Worm (Caenorhabditis elegans) whole organism, L2 larva: ENCODE data around the gene W05H9.2.
A peak's percentile ranks its signal among the peaks of the same experiment; 100 is the strongest.

ENCODE experiments used
- C34F6.9 ChIP-seq: fragments of 150-350 bp; optimal IDR thresholded peaks from 2 replicates; lab custom pipeline; 2014; ENCODE audit warnings: missing biosample characterization, missing genetic modification characterization
- R02D3.7 ChIP-seq: fragments of 150-350 bp; optimal IDR thresholded peaks from 2 replicates; lab custom pipeline; 2014; ENCODE audit warnings: missing biosample characterization, missing genetic modification characterization
- Y55F3AM.14 ChIP-seq: fragments of 200-800 bp; sonication (Bioruptor generic); optimal IDR thresholded peaks from 2 replicates; lab custom pipeline; 2018; ENCODE audit warnings: mild to moderate bottlenecking, missing genetic modification characterization, missing compliant biosample characterization
- ZK546.5 ChIP-seq: sonication (generic microtip); optimal IDR thresholded peaks from 2 replicates; lab custom pipeline; 2017; ENCODE audit warnings: missing biosample characterization, missing genetic modification characterization
- alr-1 ChIP-seq: fragments of 150-350 bp; optimal IDR thresholded peaks from 2 replicates; lab custom pipeline; 2014; ENCODE audit warnings: missing biosample characterization, missing genetic modification characterization
- aly-2 ChIP-seq: fragments of 150-350 bp; optimal IDR thresholded peaks from 2 replicates; lab custom pipeline; 2014; ENCODE audit warnings: missing biosample characterization, missing genetic modification characterization
- ama-1 ChIP-seq: fragments of 150-350 bp; optimal IDR thresholded peaks from 2 replicates; lab custom pipeline; 2018; ENCODE audit warnings: inconsistent platforms
- blmp-1 ChIP-seq: sonication (generic microtip); optimal IDR thresholded peaks from 2 replicates; lab custom pipeline; 2017; ENCODE audit warnings: missing genetic modification characterization, mild to moderate bottlenecking, missing compliant biosample characterization, antibody characterized with exemption, moderate library complexity; ENCODE audit not compliant: insufficient read depth
- ceh-16 ChIP-seq: fragments of 150-350 bp; optimal IDR thresholded peaks from 2 replicates; lab custom pipeline; 2014; ENCODE audit warnings: missing biosample characterization, missing genetic modification characterization
- ceh-82 ChIP-seq: fragments of 150-350 bp; optimal IDR thresholded peaks from 2 replicates; lab custom pipeline; 2014; ENCODE audit warnings: missing biosample characterization, missing genetic modification characterization
- crh-2 ChIP-seq: sonication (generic microtip); optimal IDR thresholded peaks from 2 replicates; lab custom pipeline; 2017; ENCODE audit warnings: missing biosample characterization, missing genetic modification characterization
- dmd-4 ChIP-seq: sonication (generic microtip); optimal IDR thresholded peaks from 2 replicates; lab custom pipeline; 2017; ENCODE audit warnings: missing biosample characterization, missing genetic modification characterization
- egl-27 ChIP-seq: sonication (generic microtip); optimal IDR thresholded peaks from 3 replicates; lab custom pipeline; 2017; ENCODE audit warnings: missing biosample characterization, missing genetic modification reagents, missing genetic modification characterization
- elt-1 ChIP-seq: fragments of 150-350 bp; optimal IDR thresholded peaks from 2 replicates; lab custom pipeline; 2014; ENCODE audit warnings: missing biosample characterization, missing genetic modification characterization
- elt-3 ChIP-seq: sonication (generic microtip); optimal IDR thresholded peaks from 2 replicates; lab custom pipeline; 2017; ENCODE audit warnings: missing biosample characterization, missing genetic modification characterization
- fos-1 ChIP-seq: fragments of 150-350 bp; optimal IDR thresholded peaks from 2 replicates; lab custom pipeline; 2014; ENCODE audit warnings: missing biosample characterization, missing genetic modification characterization
- gmeb-1 ChIP-seq: fragments of 150-350 bp; optimal IDR thresholded peaks from 2 replicates; lab custom pipeline; 2014; ENCODE audit warnings: missing biosample characterization, missing genetic modification characterization
- lin-11 ChIP-seq: fragments of 150-350 bp; sonication (generic microtip); optimal IDR thresholded peaks from 2 replicates; lab custom pipeline; 2014; ENCODE audit warnings: missing biosample characterization, missing genetic modification characterization, inconsistent platforms, mixed read lengths
- lin-13 ChIP-seq: fragments of 150-350 bp; optimal IDR thresholded peaks from 2 replicates; lab custom pipeline; 2014; ENCODE audit warnings: missing biosample characterization, missing genetic modification reagents, missing genetic modification characterization
- lin-39 ChIP-seq: fragments of 150-350 bp; optimal IDR thresholded peaks from 2 replicates; lab custom pipeline; 2014; ENCODE audit warnings: missing biosample characterization, missing genetic modification reagents, missing genetic modification characterization
- lsy-2 ChIP-seq, 2 experiments: fragments of 150-350 bp in 1 of 2; sonication (generic microtip) in 1 of 2; optimal IDR thresholded peaks; 2 replicates each; lab custom pipeline; 2014 to 2017; ENCODE audit warnings: missing biosample characterization in 2 of 2, missing genetic modification characterization in 2 of 2
- mbf-1 ChIP-seq: sonication (generic microtip); optimal IDR thresholded peaks from 2 replicates; lab custom pipeline; 2017; ENCODE audit warnings: missing biosample characterization, missing genetic modification characterization
- mdl-1 ChIP-seq, 2 experiments: fragments of 150-350 bp in 1 of 2; sonication (generic microtip) in 1 of 2; optimal IDR thresholded peaks; 2 replicates each; lab custom pipeline; 2017; ENCODE audit warnings: missing biosample characterization in 2 of 2, missing genetic modification characterization in 2 of 2
- nhr-10 ChIP-seq: sonication (generic microtip); optimal IDR thresholded peaks from 2 replicates; lab custom pipeline; 2017; ENCODE audit warnings: missing biosample characterization, missing genetic modification characterization
- nhr-11 ChIP-seq: fragments of 150-350 bp; optimal IDR thresholded peaks from 2 replicates; lab custom pipeline; 2014; ENCODE audit warnings: missing biosample characterization, missing genetic modification characterization
- nhr-12 ChIP-seq: fragments of 150-350 bp; optimal IDR thresholded peaks from 2 replicates; lab custom pipeline; 2014; ENCODE audit warnings: missing biosample characterization, missing genetic modification characterization
- nhr-129 ChIP-seq: fragments of 150-350 bp; optimal IDR thresholded peaks from 2 replicates; lab custom pipeline; 2014; ENCODE audit warnings: missing biosample characterization, missing genetic modification characterization
- nhr-21 ChIP-seq: fragments of 150-350 bp; optimal IDR thresholded peaks from 2 replicates; lab custom pipeline; 2014; ENCODE audit warnings: missing biosample characterization, missing genetic modification characterization
- nhr-23 ChIP-seq: fragments of 150-350 bp; optimal IDR thresholded peaks from 2 replicates; lab custom pipeline; 2014; ENCODE audit warnings: missing biosample characterization, missing genetic modification reagents, missing genetic modification characterization
- nhr-237 ChIP-seq: fragments of 150-350 bp; optimal IDR thresholded peaks from 2 replicates; lab custom pipeline; 2014; ENCODE audit warnings: missing biosample characterization, missing genetic modification characterization
- nhr-25 ChIP-seq: fragments of 150-350 bp; sonication (generic microtip); optimal IDR thresholded peaks from 3 replicates; lab custom pipeline; 2014; ENCODE audit warnings: missing biosample characterization, missing genetic modification characterization
- nhr-6 ChIP-seq: fragments of 150-350 bp; optimal IDR thresholded peaks from 2 replicates; lab custom pipeline; 2014; ENCODE audit warnings: missing biosample characterization, missing genetic modification characterization
- nhr-77 ChIP-seq: fragments of 150-350 bp; optimal IDR thresholded peaks from 2 replicates; lab custom pipeline; 2014; ENCODE audit warnings: missing biosample characterization, missing genetic modification characterization
- sem-4 ChIP-seq: fragments of 150-350 bp; optimal IDR thresholded peaks from 2 replicates; lab custom pipeline; 2014; ENCODE audit warnings: missing biosample characterization, missing genetic modification reagents, missing genetic modification characterization
- skn-1 ChIP-seq: sonication (generic microtip); optimal IDR thresholded peaks from 2 replicates; lab custom pipeline; 2017; ENCODE audit warnings: missing biosample characterization, missing genetic modification characterization
- sma-3 ChIP-seq: sonication (generic microtip); optimal IDR thresholded peaks from 2 replicates; lab custom pipeline; 2016; ENCODE audit warnings: missing genetic modification reagents, missing genetic modification characterization, missing compliant biosample characterization
- sma-9 ChIP-seq, 2 experiments: fragments of 150-350 bp in 1 of 2; sonication (generic microtip) in 1 of 2; optimal IDR thresholded peaks; 2 replicates each; lab custom pipeline; 2014 to 2016; ENCODE audit warnings: missing genetic modification characterization in 2 of 2, mild to moderate bottlenecking in 1 of 2, missing biosample characterization in 1 of 2, missing compliant biosample characterization in 1 of 2, missing genetic modification reagents in 1 of 2, moderate library complexity in 1 of 2
- snpc-4 ChIP-seq: fragments of 150-350 bp; optimal IDR thresholded peaks from 2 replicates; lab custom pipeline; 2014; ENCODE audit warnings: missing biosample characterization, missing genetic modification characterization
- unc-39 ChIP-seq: fragments of 150-350 bp; optimal IDR thresholded peaks from 2 replicates; lab custom pipeline; 2014; ENCODE audit warnings: missing biosample characterization, missing genetic modification characterization
- unc-55 ChIP-seq: fragments of 150-350 bp; sonication (generic microtip); optimal IDR thresholded peaks from 3 replicates; lab custom pipeline; 2014; ENCODE audit warnings: missing biosample characterization, missing genetic modification reagents, missing genetic modification characterization
- zag-1 ChIP-seq: fragments of 150-350 bp; optimal IDR thresholded peaks from 2 replicates; lab custom pipeline; 2014; ENCODE audit warnings: missing biosample characterization, missing genetic modification characterization
- ztf-1 ChIP-seq: fragments of 200-800 bp; sonication (Bioruptor generic); conservative IDR thresholded peaks from 2 replicates; pipeline ENCODE4 v1.3.6; 2022; ENCODE audit warnings: missing genetic modification characterization, missing compliant biosample characterization
- ztf-4 ChIP-seq: fragments of 150-350 bp; optimal IDR thresholded peaks from 2 replicates; lab custom pipeline; 2014; ENCODE audit warnings: missing biosample characterization, missing genetic modification characterization

Gene W05H9.2

ce11 chrX:6277252-6277651, 10.4 kb downstream of the W05H9.2 start:
- no peak for TF ChIP-seq ztf-1 (GFP tag; lab: Robert Waterston, UW)
- peak; percentile 62 for TF ChIP-seq sma-9 (GFP tag; optimal IDR thresholded peaks at IDR 0.05; lab: Kevin White, UChicago)
- no peak for TF ChIP-seq sma-9 (tag; optimal IDR thresholded peaks at IDR 0.05; lab: Kevin White, UChicago)
- no peak for TF ChIP-seq alr-1 (tag; lab: Kevin White, UChicago)
- no peak for TF ChIP-seq R02D3.7 (tag; lab: Kevin White, UChicago)
- peak; percentile 70 for TF ChIP-seq nhr-25
- TF ChIP-seq ztf-4 (tag; lab: Kevin White, UChicago): no peak
- TF ChIP-seq crh-2 (tag; lab: Kevin White, UChicago): peak; percentile 31
- peak; percentile 1 for TF ChIP-seq sma-3 (GFP tag; lab: Kevin White, UChicago)
- no peak for TF ChIP-seq aly-2 (tag; lab: Kevin White, UChicago)
- TF ChIP-seq ceh-16 (tag; lab: Kevin White, UChicago): peak; percentile 83
- no peak for TF ChIP-seq nhr-129 (tag; lab: Kevin White, UChicago)
- peak; percentile 24 for TF ChIP-seq elt-1 (tag; lab: Kevin White, UChicago)
- no peak for TF ChIP-seq nhr-237 (tag; lab: Kevin White, UChicago)

- TF ChIP-seq nhr-6 (tag; lab: Kevin White, UChicago): no peak
- TF ChIP-seq nhr-25: peak; percentile 52
- TF ChIP-seq, all 48 proteins: peak for 1
Measured at ce11 chrX:6278296-6278695, 11.5 kb downstream of the W05H9.2 start.

- TF ChIP-seq sma-9 (GFP tag; optimal IDR thresholded peaks at IDR 0.05; lab: Kevin White, UChicago) (peak; percentile 38), sma-9 (tag; optimal IDR thresholded peaks at IDR 0.05; lab: Kevin White, UChicago) (no peak), blmp-1 (tag; lab: Kevin White, UChicago) (peak; percentile 30), ztf-1 (GFP tag; lab: Robert Waterston, UW) (no peak), nhr-11 (tag; lab: Kevin White, UChicago) (no peak), elt-3 (tag; lab: Kevin White, UChicago) (no peak), sma-3 (GFP tag; lab: Kevin White, UChicago) (peak; percentile 59), ama-1 (lab: Kevin White, UChicago) (peak; percentile 94), nhr-25 (peak; percentile 60), crh-2 (tag; lab: Kevin White, UChicago) (peak; percentile 16), mdl-1 (tag; optimal IDR thresholded peaks at IDR 0.05; lab: Kevin White, UChicago) (no peak), lin-13 (GFP tag; lab: Kevin White, UChicago) (peak; percentile 17)
Measured at ce11 chrX:6279625-6280024, 12.8 kb downstream of the W05H9.2 start, which contains the start of gene col-166. Gene col-166, plus strand, starts transcription at chrX:6280016.

ce11 chrX:6280998-6281397, 14.2 kb downstream of the W05H9.2 start:
- no peak for TF ChIP-seq unc-55
- TF ChIP-seq nhr-6 (tag; lab: Kevin White, UChicago): peak; percentile 57
- peak; percentile 8 for TF ChIP-seq lin-13 (GFP tag; lab: Kevin White, UChicago)
- no peak for TF ChIP-seq nhr-12 (tag; lab: Kevin White, UChicago)
- no peak for TF ChIP-seq nhr-21 (tag; lab: Kevin White, UChicago)
- no peak for TF ChIP-seq skn-1 (tag; lab: Kevin White, UChicago)
- no peak for TF ChIP-seq ceh-82
- no peak for TF ChIP-seq sem-4
- TF ChIP-seq unc-39 (tag; lab: Kevin White, UChicago): no peak
- peak; percentile 3 for TF ChIP-seq sma-9 (GFP tag; optimal IDR thresholded peaks at IDR 0.05; lab: Kevin White, UChicago)
- TF ChIP-seq sma-9 (tag; optimal IDR thresholded peaks at IDR 0.05; lab: Kevin White, UChicago): no peak
- TF ChIP-seq lin-39 (tag; lab: Kevin White, UChicago): no peak
- TF ChIP-seq fos-1 (tag; lab: Kevin White, UChicago): no peak
- TF ChIP-seq nhr-237 (tag; lab: Kevin White, UChicago): no peak
- no peak for TF ChIP-seq nhr-10 (tag; lab: Kevin White, UChicago)
- no peak for TF ChIP-seq nhr-77 (tag; lab: Kevin White, UChicago)
- TF ChIP-seq egl-27 (tag; lab: Kevin White, UChicago): no peak
- no peak for TF ChIP-seq Y55F3AM.14 (GFP tag; lab: Kevin White, UChicago)
- no peak for TF ChIP-seq zag-1
- no peak for TF ChIP-seq ZK546.5 (tag; lab: Kevin White, UChicago)
- TF ChIP-seq R02D3.7 (tag; lab: Kevin White, UChicago): no peak
- no peak for TF ChIP-seq aly-2 (tag; lab: Kevin White, UChicago)
- TF ChIP-seq dmd-4 (tag; lab: Kevin White, UChicago): no peak
- no peak for TF ChIP-seq elt-3 (tag; lab: Kevin White, UChicago)
- TF ChIP-seq snpc-4: no peak
- TF ChIP-seq sma-3 (GFP tag; lab: Kevin White, UChicago): peak; percentile 38
- TF ChIP-seq nhr-25: peak; percentile 79
- TF ChIP-seq nhr-11 (tag; lab: Kevin White, UChicago): no peak
- TF ChIP-seq nhr-129 (tag; lab: Kevin White, UChicago): no peak
- TF ChIP-seq lsy-2 (tag; optimal IDR thresholded peaks at IDR 0.05; lab: Kevin White, UChicago): no peak
- no peak for TF ChIP-seq lin-11 (tag; lab: Kevin White, UChicago)
- no peak for TF ChIP-seq nhr-23 (tag; lab: Kevin White, UChicago)
- no peak for TF ChIP-seq gmeb-1 (tag; lab: Kevin White, UChicago)
- no peak for TF ChIP-seq elt-1 (tag; lab: Kevin White, UChicago)
- no peak for TF ChIP-seq C34F6.9 (tag; lab: Kevin White, UChicago)
- peak; percentile 60 for TF ChIP-seq ama-1 (lab: Kevin White, UChicago)
- peak; percentile 16 for TF ChIP-seq blmp-1 (tag; lab: Kevin White, UChicago)
- TF ChIP-seq ceh-16 (tag; lab: Kevin White, UChicago): no peak
- no peak for TF ChIP-seq mbf-1 (tag; lab: Kevin White, UChicago)
- peak; percentile 45 for TF ChIP-seq crh-2 (tag; lab: Kevin White, UChicago)
